Worm (Caenorhabditis elegans) whole organism, L1 larva: Measurements from ENCODE around the gene F49C5.5.

Experiments used
- ceh-8 ChIP-seq: fragments of 200-800 bp; sonication (Bioruptor generic); optimal IDR thresholded peaks from 2 replicates; lab custom pipeline; 2018; ENCODE audit warnings: mild to moderate bottlenecking, missing genetic modification characterization, moderate library complexity, missing compliant biosample characterization
- nhr-71 ChIP-seq: sonication (generic microtip); optimal IDR thresholded peaks from 2 replicates; lab custom pipeline; 2016; ENCODE audit warnings: mild to moderate bottlenecking, missing genetic modification characterization, moderate library complexity, missing compliant biosample characterization

ce11 chrII:12546413-12546812, at the start of gene F49C5.5, which contains the start of gene F49C5.10:
- TF ChIP-seq ceh-8 (no peak), nhr-71 (tag; lab: Kevin White, UChicago) (no peak)
